Fruit fly (Drosophila melanogaster): ENCODE results near the gene CG13698.
A peak's percentile ranks its signal among the peaks of the same experiment; 100 is the strongest.

The CG13698 gene

DNA sequence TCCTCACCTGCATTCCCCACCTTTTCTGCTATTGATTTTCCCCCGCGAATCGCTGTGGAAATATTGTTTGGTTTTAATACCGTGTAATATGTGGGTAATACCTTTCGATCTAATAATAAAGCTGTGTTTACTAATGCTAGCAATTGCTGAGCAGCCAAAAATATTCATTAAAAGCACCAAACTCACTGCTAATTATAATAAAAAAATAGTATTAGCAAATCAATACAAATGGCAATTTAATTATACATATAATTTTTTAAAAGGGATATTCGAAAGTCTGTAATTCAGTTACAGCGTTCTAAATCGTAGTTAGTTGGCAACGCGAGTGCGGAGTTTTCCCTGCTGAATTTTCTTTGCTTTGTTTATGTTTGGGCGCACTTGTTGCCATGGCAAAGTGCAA lies 12.1 kb downstream of the CG13698 start (continued):
- TF ChIP-seq Vsx1 (GFP tag; optimal IDR thresholded peaks at IDR 0.05), result no peak
- TF ChIP-seq stwl (tag; optimal IDR thresholded peaks at IDR 0.05), result peak; percentile 7
- no peak for TF ChIP-seq gsb (GFP tag; IDR thresholded peaks at IDR 0.05)

DNA sequence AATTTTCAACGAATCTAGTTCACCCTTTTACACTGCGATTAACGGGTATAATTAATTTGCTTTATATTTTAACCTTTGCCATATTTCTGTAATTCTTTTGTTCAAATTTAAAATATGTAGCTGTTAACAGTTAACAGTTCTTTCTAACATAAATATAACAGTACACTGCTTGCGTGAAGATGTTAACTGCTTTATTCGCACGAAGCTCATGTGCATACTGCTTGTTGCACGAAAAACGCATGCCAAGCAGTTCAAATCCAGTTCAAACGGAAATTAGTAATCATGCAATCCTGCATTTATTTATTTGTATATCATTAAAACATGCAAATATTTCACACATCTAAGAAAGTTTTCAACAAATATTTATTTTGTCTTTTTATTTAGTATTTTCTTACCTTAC lies 17.9 kb downstream of the CG13698 start:
- TF ChIP-seq gsb-n (tag; optimal IDR thresholded peaks at IDR 0.05) (peak; percentile 25), CG1529 (GFP tag; optimal IDR thresholded peaks at IDR 0.05) (no peak), btn (GFP tag; optimal IDR thresholded peaks at IDR 0.05) (no peak), Atf-2 (GFP tag; optimal IDR thresholded peaks at IDR 0.05) (no peak), CG42726 (GFP tag; IDR thresholded peaks at IDR 0.05; ENCODE audit: partially characterized antibody) (peak; percentile 57), amos (GFP tag; IDR thresholded peaks at IDR 0.05; ENCODE audit: partially characterized antibody) (peak; percentile 63), CG14667 (GFP tag; IDR thresholded peaks at IDR 0.05) (no peak), Dfd (GFP tag; optimal IDR thresholded peaks at IDR 0.05) (peak in 1 of 2 experiments; percentile 97), h (optimal IDR thresholded peaks at IDR 0.05) (no peak), CG8290 (GFP tag; optimal IDR thresholded peaks at IDR 0.05) (peak; percentile 78), CG8290 (tag; optimal IDR thresholded peaks at IDR 0.05) (peak in 1 of 2 experiments; percentile 88), Hr39 (optimal IDR thresholded peaks at IDR 0.05) (no peak), Dek (tag; optimal IDR thresholded peaks at IDR 0.05) (peak; percentile 17), CG13296 (GFP tag; optimal IDR thresholded peaks at IDR 0.05) (no peak), Sry-δ (GFP tag; optimal IDR thresholded peaks at IDR 0.05) (no peak), Gsc (GFP tag; IDR thresholded peaks at IDR 0.05) (no peak), CG7839 (tag; optimal IDR thresholded peaks at IDR 0.05) (peak; percentile 34), wek (GFP tag; optimal IDR thresholded peaks at IDR 0.05) (no peak), lilli (GFP tag; optimal IDR thresholded peaks at IDR 0.05) (no peak), GATAe (GFP tag; conservative IDR thresholded peaks at IDR 0.05) (no peak), Blimp-1 (GFP tag; optimal IDR thresholded peaks at IDR 0.05) (no peak), CG16863 (GFP tag; optimal IDR thresholded peaks at IDR 0.05) (no peak), unpg (GFP tag; optimal IDR thresholded peaks at IDR 0.05) (peak; percentile 9), bbx (GFP tag; IDR thresholded peaks at IDR 0.05; ENCODE audit: partially characterized antibody) (peak; percentile 71), gro (GFP tag; optimal IDR thresholded peaks at IDR 0.05) (peak; percentile 26), yki (optimal IDR thresholded peaks at IDR 0.05) (peak; percentile 20), nmo (GFP tag; optimal IDR thresholded peaks at IDR 0.05) (peak; percentile 55), sug (tag; optimal IDR thresholded peaks at IDR 0.05) (peak; percentile 29), pan (optimal IDR thresholded peaks at IDR 0.05) (no peak), pan (GFP tag; optimal IDR thresholded peaks at IDR 0.05 in 1 of 2, IDR thresholded peaks at IDR 0.05 in 1 of 2) (no peak), her (GFP tag; optimal IDR thresholded peaks at IDR 0.05) (no peak), fd96Cb (tag; optimal IDR thresholded peaks at IDR 0.05) (no peak), CG12219 (GFP tag; optimal IDR thresholded peaks at IDR 0.05) (no peak), da (GFP tag; optimal IDR thresholded peaks at IDR 0.05) (no peak), Max (GFP tag; optimal IDR thresholded peaks at IDR 0.05) (no peak), CG5953 (GFP tag; IDR thresholded peaks at IDR 0.05) (no peak), Eip74EF (GFP tag; optimal IDR thresholded peaks at IDR 0.05) (peak in 1 of 2 experiments; percentile 99), E2f2 (GFP tag; IDR thresholded peaks at IDR 0.05) (peak; percentile 33; the same call in 1 of the 2 replicates), Rx (GFP tag; IDR thresholded peaks at IDR 0.05) (no peak), CG17829 (tag; optimal IDR thresholded peaks at IDR 0.05) (peak; percentile 55), sob (GFP tag; IDR thresholded peaks at IDR 0.05) (peak; percentile 56), CHES-1-like (GFP tag; optimal IDR thresholded peaks at IDR 0.05) (no peak), odd (GFP tag; optimal IDR thresholded peaks at IDR 0.05) (no peak), fd102C (GFP tag; optimal IDR thresholded peaks at IDR 0.05) (no peak), CTCF (GFP tag; optimal IDR thresholded peaks at IDR 0.05) (peak; percentile 68), Sry-β (GFP tag; optimal IDR thresholded peaks at IDR 0.05) (no peak), ab (GFP tag; optimal IDR thresholded peaks at IDR 0.05) (no peak), chinmo (GFP tag; IDR thresholded peaks at IDR 0.05; ENCODE audit: partially characterized antibody) (peak; percentile 97), crol (GFP tag; IDR thresholded peaks at IDR 0.05) (no peak)
